Worm (Caenorhabditis elegans) whole organism, L3 larva: ENCODE data around the gene T26H5.10.

Experiments used
- nhr-12 ChIP-seq: fragments of 150-350 bp; optimal IDR thresholded peaks from 2 replicates; lab custom pipeline; 2014; ENCODE audit warnings: missing biosample characterization, missing genetic modification characterization
- pqm-1 ChIP-seq: fragments of 150-350 bp; optimal IDR thresholded peaks from 2 replicates; lab custom pipeline; 2017; ENCODE audit warnings: missing biosample characterization, missing genetic modification characterization, inconsistent platforms
- unc-62 ChIP-seq: fragments of 150-350 bp; sonication (generic microtip); optimal IDR thresholded peaks from 4 replicates; lab custom pipeline; 2014; ENCODE audit warnings: missing biosample characterization, missing genetic modification reagents, missing genetic modification characterization

- TF ChIP-seq unc-62 (no peak), pqm-1 (tag; lab: Kevin White, UChicago) (no peak), nhr-12 (tag; lab: Kevin White, UChicago) (no peak)
Measured at ce11 chrV:15464402-15464801, 20.8 kb upstream of the T26H5.10 start, which contains the start of gene rocf-1.
